Fruit fly (Drosophila melanogaster) whole organism, embryonic: ENCODE measurements around the gene spas.

Experiments used
- Aef1 ChIP-seq: fragments of 200-800 bp; sonication (Bioruptor generic); IDR thresholded peaks from 3 replicates; pipeline ENCODE4 v1.3.6; 2022; ENCODE audit warnings: missing biosample characterization, missing genetic modification characterization
- C15 ChIP-seq: fragments of 200-800 bp; sonication (Bioruptor generic); IDR thresholded peaks from 3 replicates; pipeline ENCODE4 v1.3.6; 2022; ENCODE audit warnings: missing biosample characterization, missing genetic modification characterization
- CG10431 ChIP-seq: fragments of 200-800 bp; sonication (Bioruptor generic); optimal IDR thresholded peaks from 3 replicates; lab custom pipeline; 2018; ENCODE audit warnings: missing biosample characterization, mild to moderate bottlenecking, missing genetic modification characterization
- CG11247 ChIP-seq: fragments of 200-800 bp; sonication (Bioruptor generic); IDR thresholded peaks from 2 replicates; pipeline ENCODE4 v1.3.6; 2022; ENCODE audit warnings: missing biosample characterization, missing genetic modification characterization
- CG13123 ChIP-seq: fragments of 200-800 bp; sonication (Bioruptor generic); optimal IDR thresholded peaks from 2 replicates; lab custom pipeline; 2016; ENCODE audit warnings: missing biosample characterization, missing genetic modification characterization
- CG13287 ChIP-seq: fragments of 200-800 bp; sonication (Bioruptor generic); IDR thresholded peaks from 2 replicates; pipeline ENCODE4 v1.3.6; 2022; ENCODE audit warnings: missing biosample characterization, missing genetic modification characterization; ENCODE audit not compliant: partially characterized antibody
- CG1603 ChIP-seq: fragments of 200-800 bp; sonication (Bioruptor generic); optimal IDR thresholded peaks from 2 replicates; lab custom pipeline; 2019; ENCODE audit warnings: missing biosample characterization, mild to moderate bottlenecking, missing genetic modification characterization, moderate library complexity
- CG17568 ChIP-seq: fragments of 200-800 bp; sonication (Bioruptor generic); optimal IDR thresholded peaks from 2 replicates; lab custom pipeline; 2018; ENCODE audit warnings: missing biosample characterization, mild to moderate bottlenecking, missing genetic modification characterization, moderate library complexity
- CG31365 ChIP-seq: fragments of 200-800 bp; sonication (Bioruptor generic); optimal IDR thresholded peaks from 2 replicates; lab custom pipeline; 2018; ENCODE audit warnings: missing biosample characterization, mild to moderate bottlenecking, missing genetic modification characterization
- CG31388 ChIP-seq: fragments of 200-800 bp; sonication (Bioruptor generic); optimal IDR thresholded peaks from 2 replicates; lab custom pipeline; 2016; ENCODE audit warnings: missing biosample characterization, missing genetic modification characterization
- CG32532 ChIP-seq: fragments of 200-800 bp; sonication (Bioruptor generic); IDR thresholded peaks from 2 replicates; pipeline ENCODE4 v1.3.6; 2022; ENCODE audit warnings: missing biosample characterization, missing genetic modification characterization
- CG32772 ChIP-seq: fragments of 200-800 bp; sonication (Bioruptor generic); IDR thresholded peaks from 2 replicates; pipeline ENCODE4 v1.3.6; 2022; ENCODE audit warnings: missing biosample characterization, missing genetic modification characterization
- CG33213 ChIP-seq: fragments of 200-800 bp; sonication (Bioruptor generic); optimal IDR thresholded peaks from 3 replicates; lab custom pipeline; 2016; ENCODE audit warnings: missing biosample characterization, missing genetic modification characterization
- CG3995 ChIP-seq: fragments of 200-800 bp; sonication (Bioruptor generic); optimal IDR thresholded peaks from 3 replicates; lab custom pipeline; 2016; ENCODE audit warnings: missing biosample characterization, missing genetic modification characterization
- CG43689 ChIP-seq: fragments of 200-800 bp; sonication (Bioruptor generic); IDR thresholded peaks from 2 replicates; pipeline ENCODE4 v1.3.6; 2022; ENCODE audit warnings: missing biosample characterization, missing genetic modification characterization
- CG8281 ChIP-seq: fragments of 200-800 bp; sonication (Bioruptor generic); optimal IDR thresholded peaks from 2 replicates; lab custom pipeline; 2018; ENCODE audit warnings: missing biosample characterization, mild to moderate bottlenecking, missing genetic modification characterization, moderate library complexity
- CG8765 ChIP-seq: fragments of 200-800 bp; sonication (Bioruptor generic); IDR thresholded peaks from 2 replicates; pipeline ENCODE4 v1.3.6; 2022; ENCODE audit warnings: missing biosample characterization, missing genetic modification characterization
- CG9215 ChIP-seq: fragments of 200-800 bp; sonication (Bioruptor generic); IDR thresholded peaks from 2 replicates; pipeline ENCODE4 v1.3.6; 2022; ENCODE audit warnings: missing biosample characterization, missing genetic modification characterization
- CG9932 ChIP-seq: fragments of 200-800 bp; sonication (Bioruptor generic); IDR thresholded peaks from 2 replicates; pipeline ENCODE4 v1.3.6; 2022; ENCODE audit warnings: missing biosample characterization, missing genetic modification characterization
- Dip2 ChIP-seq: fragments of 200-800 bp; sonication (Bioruptor generic); IDR thresholded peaks from 2 replicates; pipeline ENCODE4 v1.3.6; 2022; ENCODE audit warnings: missing biosample characterization, missing genetic modification characterization
- Dip3 ChIP-seq: fragments of 200-800 bp; sonication (Bioruptor generic); optimal IDR thresholded peaks from 3 replicates; lab custom pipeline; 2016; ENCODE audit warnings: missing biosample characterization, missing genetic modification characterization
- H15 ChIP-seq: fragments of 200-800 bp; sonication (Bioruptor generic); IDR thresholded peaks from 3 replicates; pipeline ENCODE4 v1.3.6; 2022; ENCODE audit warnings: missing biosample characterization, missing genetic modification characterization
- Jarid2 ChIP-seq: fragments of 200-800 bp; sonication (Bioruptor generic); optimal IDR thresholded peaks from 3 replicates; lab custom pipeline; 2017; ENCODE audit warnings: mild to moderate bottlenecking, missing biosample characterization, missing genetic modification reagents, missing genetic modification characterization
- Med ChIP-seq: fragments of 200-800 bp; sonication (Bioruptor generic); peaks from one replicate; lab custom pipeline; 2016; ENCODE audit warnings: missing biosample characterization, missing genetic modification characterization, mild to moderate bottlenecking, inconsistent platforms, moderate library complexity
- Pdp1 ChIP-seq, 2 experiments: fragments of 200-800 bp; sonication (Bioruptor generic); optimal IDR thresholded peaks; 3 replicates each; lab custom pipeline; 2016; ENCODE audit warnings: missing biosample characterization in 2 of 2, missing genetic modification characterization in 2 of 2, mild to moderate bottlenecking in 1 of 2, moderate library complexity in 1 of 2
- Sin3A ChIP-seq: fragments of >200 bp; optimal IDR thresholded peaks from 2 replicates; lab custom pipeline; 2018
- Sox100B ChIP-seq: fragments of 200-800 bp; sonication (Bioruptor generic); optimal IDR thresholded peaks from 3 replicates; lab custom pipeline; 2018; ENCODE audit warnings: missing biosample characterization, mild to moderate bottlenecking, missing genetic modification characterization
- Spps ChIP-seq: fragments of 200-800 bp; sonication (Bioruptor generic); optimal IDR thresholded peaks from 2 replicates; lab custom pipeline; 2018; ENCODE audit warnings: missing biosample characterization, mild to moderate bottlenecking, missing genetic modification characterization
- Sry-δ ChIP-seq: fragments of 200-800 bp; sonication (Bioruptor generic); optimal IDR thresholded peaks from 2 replicates; lab custom pipeline; 2016; ENCODE audit warnings: missing biosample characterization, missing genetic modification characterization
- amos ChIP-seq: fragments of 200-800 bp; sonication (Bioruptor generic); IDR thresholded peaks from 2 replicates; pipeline ENCODE4 v1.3.6; 2022; ENCODE audit warnings: missing biosample characterization, missing genetic modification characterization; ENCODE audit not compliant: partially characterized antibody
- ato ChIP-seq: fragments of 200-800 bp; sonication (Bioruptor generic); IDR thresholded peaks from 2 replicates; pipeline ENCODE4 v1.3.6; 2022; ENCODE audit warnings: missing biosample characterization, missing genetic modification characterization; ENCODE audit not compliant: partially characterized antibody
- bigmax ChIP-seq: fragments of 200-800 bp; sonication (Bioruptor generic); optimal IDR thresholded peaks from 2 replicates; lab custom pipeline; 2018; ENCODE audit warnings: missing biosample characterization, mild to moderate bottlenecking, missing genetic modification characterization
- br ChIP-seq: fragments of >200 bp; optimal IDR thresholded peaks from 2 replicates; lab custom pipeline; 2017
- dpn ChIP-seq, 2 experiments: fragments of 200-800 bp; sonication (Bioruptor generic); optimal IDR thresholded peaks; 3 replicates each; lab custom pipeline; 2016; ENCODE audit warnings: missing biosample characterization in 2 of 2, missing genetic modification characterization in 2 of 2
- esg ChIP-seq: fragments of 200-800 bp; sonication (Bioruptor generic); conservative IDR thresholded peaks from 2 replicates; pipeline ENCODE4 v1.3.6; 2022; ENCODE audit warnings: missing biosample characterization, missing genetic modification characterization
- ewg ChIP-seq: fragments of 200-800 bp; sonication (Bioruptor generic); optimal IDR thresholded peaks from 3 replicates; lab custom pipeline; 2017; ENCODE audit warnings: mild to moderate bottlenecking, missing biosample characterization, missing genetic modification reagents, missing genetic modification characterization
- gem ChIP-seq: fragments of 200-800 bp; sonication (Bioruptor generic); optimal IDR thresholded peaks from 2 replicates; lab custom pipeline; 2019; ENCODE audit warnings: missing biosample characterization, mild to moderate bottlenecking, missing genetic modification characterization, moderate library complexity
- gfzf ChIP-seq: fragments of 200-800 bp; sonication (Bioruptor generic); optimal IDR thresholded peaks from 2 replicates; lab custom pipeline; 2016; ENCODE audit warnings: missing biosample characterization, mild to moderate bottlenecking, missing genetic modification characterization, moderate library complexity
- ken ChIP-seq: fragments of 200-800 bp; sonication (Bioruptor generic); IDR thresholded peaks from 3 replicates; pipeline ENCODE4 v1.3.6; 2022; ENCODE audit warnings: missing biosample characterization, missing genetic modification characterization
- lmd ChIP-seq: fragments of 200-800 bp; sonication (Bioruptor generic); IDR thresholded peaks from 2 replicates; pipeline ENCODE4 v1.3.6; 2022; ENCODE audit warnings: missing biosample characterization, missing genetic modification characterization
- nerfin-1 ChIP-seq: fragments of 200-800 bp; sonication (Bioruptor generic); optimal IDR thresholded peaks from 3 replicates; lab custom pipeline; 2019; ENCODE audit warnings: missing biosample characterization, mild to moderate bottlenecking, missing genetic modification characterization, moderate library complexity
- nmo ChIP-seq: fragments of 200-800 bp; sonication (Bioruptor generic); optimal IDR thresholded peaks from 2 replicates; lab custom pipeline; 2018; ENCODE audit warnings: missing biosample characterization, mild to moderate bottlenecking, missing genetic modification characterization, moderate library complexity
- pfk ChIP-seq: fragments of 200-800 bp; sonication (Bioruptor generic); optimal IDR thresholded peaks from 2 replicates; lab custom pipeline; 2018; ENCODE audit warnings: missing biosample characterization, mild to moderate bottlenecking, missing genetic modification characterization, moderate library complexity
- ro ChIP-seq: fragments of 200-800 bp; sonication (Bioruptor generic); IDR thresholded peaks from 2 replicates; pipeline ENCODE4 v1.3.6; 2022; ENCODE audit warnings: missing biosample characterization, missing genetic modification characterization
- schlank ChIP-seq: fragments of 200-800 bp; sonication (Bioruptor generic); optimal IDR thresholded peaks from 2 replicates; lab custom pipeline; 2018; ENCODE audit warnings: missing biosample characterization, mild to moderate bottlenecking, missing genetic modification characterization
- sd ChIP-seq: fragments of 200-800 bp; sonication (Bioruptor generic); optimal IDR thresholded peaks from 3 replicates; lab custom pipeline; 2018; ENCODE audit warnings: missing biosample characterization, mild to moderate bottlenecking, missing genetic modification characterization, moderate library complexity
- sna ChIP-seq: fragments of 200-800 bp; sonication (Bioruptor generic); IDR thresholded peaks from 2 replicates; pipeline ENCODE4 v1.3.6; 2022; ENCODE audit warnings: missing biosample characterization, missing genetic modification characterization; ENCODE audit not compliant: partially characterized antibody
- tio ChIP-seq: fragments of 200-800 bp; sonication (Bioruptor generic); optimal IDR thresholded peaks from 2 replicates; lab custom pipeline; 2017; ENCODE audit warnings: missing biosample characterization, missing genetic modification characterization, inconsistent platforms
- tna ChIP-seq: fragments of 200-800 bp; sonication (Bioruptor generic); IDR thresholded peaks from 2 replicates; pipeline ENCODE4 v1.3.6; 2022; ENCODE audit warnings: missing biosample characterization, missing genetic modification characterization; ENCODE audit not compliant: partially characterized antibody
- unpg ChIP-seq: fragments of 200-800 bp; sonication (Bioruptor generic); optimal IDR thresholded peaks from 3 replicates; lab custom pipeline; 2018; ENCODE audit warnings: missing biosample characterization, mild to moderate bottlenecking, missing genetic modification characterization, moderate library complexity

The spas gene

dm6 chr3R:24050690-24051440 is 12.8 kb downstream of the spas start, which contains the start of the genes Atg6 and Pisd (continued):
- TF ChIP-seq amos: peak; percentile 51; the same call in 1 of the 2 replicates
- peak; percentile 50; the same call in 1 of the 2 replicates for TF ChIP-seq CG9215 (GFP tag; lab: Robert Waterston, UW)
- no peak for TF ChIP-seq Sox100B (GFP tag; lab: Kevin White, UChicago)
- TF ChIP-seq schlank (tag; lab: Kevin White, UChicago): no peak
- peak; percentile 25 for TF ChIP-seq gem (tag; lab: Kevin White, UChicago)
- no peak for TF ChIP-seq CG8765 (GFP tag; lab: Robert Waterston, UW)
- peak; percentile 4 for TF ChIP-seq unpg (GFP tag; lab: Kevin White, UChicago)
- TF ChIP-seq pfk: no peak
- peak; percentile 15; the same call in 1 of the 2 replicates for TF ChIP-seq lmd (GFP tag; lab: Robert Waterston, UW)
- no peak for TF ChIP-seq CG10431 (GFP tag; lab: Kevin White, UChicago)
- TF ChIP-seq Pdp1 (GFP tag; optimal IDR thresholded peaks at IDR 0.05; lab: Kevin White, UChicago): peak in 1 of 2 experiments; percentile 59
- TF ChIP-seq CG13123: no peak
- TF ChIP-seq Med (GFP tag; lab: Kevin White, UChicago): peak; percentile 89
- TF ChIP-seq gfzf: peak; percentile 28
- TF ChIP-seq ro (GFP tag; lab: Robert Waterston, UW): no peak
- TF ChIP-seq bigmax (GFP tag; lab: Kevin White, UChicago): peak; percentile 15
- TF ChIP-seq CG33213 (GFP tag; lab: Kevin White, UChicago): no peak
- TF ChIP-seq Jarid2 (GFP tag; lab: Kevin White, UChicago): no peak
- peak; percentile 70 for TF ChIP-seq sd (tag; lab: Kevin White, UChicago)
- no peak for TF ChIP-seq CG32532 (GFP tag; lab: Robert Waterston, UW)
- TF ChIP-seq dpn (GFP tag; optimal IDR thresholded peaks at IDR 0.05; lab: Kevin White, UChicago): no peak
- TF ChIP-seq br (lab: Kevin White, UChicago): no peak
- no peak for TF ChIP-seq ato (GFP tag; lab: Robert Waterston, UW)
- no peak for TF ChIP-seq Aef1
- no peak for TF ChIP-seq Dip2 (GFP tag; lab: Robert Waterston, UW)
- no peak for TF ChIP-seq Dip3
- TF ChIP-seq CG9932 (GFP tag; lab: Robert Waterston, UW): peak; percentile 68
- TF ChIP-seq tna (GFP tag; lab: Robert Waterston, UW): no peak; the same call in 1 of the 2 replicates
- TF ChIP-seq Sry-δ (GFP tag; lab: Kevin White, UChicago): peak; percentile 54
- no peak for TF ChIP-seq CG3995 (GFP tag; lab: Kevin White, UChicago)
- 0 out of 2 replicates have a peak, but pooled peaks have one; percentile 6 for TF ChIP-seq esg (GFP tag; lab: Robert Waterston, UW)
- TF ChIP-seq CG31388 (GFP tag; lab: Kevin White, UChicago): no peak
- peak; percentile 12 for TF ChIP-seq nmo (GFP tag; lab: Kevin White, UChicago)
- TF ChIP-seq Sin3A (lab: Kevin White, UChicago): peak; percentile 75
- no peak for TF ChIP-seq CG8281 (tag; lab: Kevin White, UChicago)
- TF ChIP-seq ewg (GFP tag; lab: Kevin White, UChicago): peak; percentile 8
- no peak for TF ChIP-seq CG32772 (GFP tag; lab: Robert Waterston, UW)
- TF ChIP-seq CG17568 (GFP tag; lab: Kevin White, UChicago): no peak
- no peak for TF ChIP-seq tio (GFP tag; lab: Kevin White, UChicago)
- TF ChIP-seq H15 (GFP tag; lab: Robert Waterston, UW): no peak
- TF ChIP-seq CG31365 (tag; lab: Kevin White, UChicago): no peak
- no peak for TF ChIP-seq CG11247
- no peak for TF ChIP-seq ken (GFP tag; lab: Robert Waterston, UW)
- no peak for TF ChIP-seq sna
- no peak for TF ChIP-seq Spps (tag; lab: Kevin White, UChicago)
- TF ChIP-seq CG13287 (GFP tag; lab: Robert Waterston, UW): peak; percentile 52; the same call in 1 of the 2 replicates
- TF ChIP-seq CG1603 (tag; lab: Kevin White, UChicago): peak; percentile 67
- no peak for TF ChIP-seq CG43689 (GFP tag; lab: Robert Waterston, UW)
- no peak for TF ChIP-seq C15 (GFP tag; lab: Robert Waterston, UW)
- TF ChIP-seq nerfin-1: peak; percentile 22
